Worm (Caenorhabditis elegans) whole organism, late embryonic: ENCODE results near the gene vha-7.

Experiments used
- C08G9.2 ChIP-seq: sonication (generic microtip); optimal IDR thresholded peaks from 2 replicates; lab custom pipeline; 2016; ENCODE audit warnings: mild to moderate bottlenecking, missing genetic modification characterization, moderate library complexity, missing compliant biosample characterization
- F13H6.1 ChIP-seq: sonication (generic microtip); optimal IDR thresholded peaks from 2 replicates; lab custom pipeline; 2016; ENCODE audit warnings: missing genetic modification characterization, missing compliant biosample characterization
- Y22D7AL.16 ChIP-seq: sonication (generic microtip); optimal IDR thresholded peaks from 2 replicates; lab custom pipeline; 2016; ENCODE audit warnings: missing genetic modification characterization, missing compliant biosample characterization
- ahr-1 ChIP-seq: sonication (generic microtip); optimal IDR thresholded peaks from 2 replicates; lab custom pipeline; 2016; ENCODE audit warnings: missing genetic modification characterization, missing compliant biosample characterization
- ceh-19 ChIP-seq: fragments of 200-800 bp; sonication (Bioruptor generic); optimal IDR thresholded peaks from 2 replicates; lab custom pipeline; 2018; ENCODE audit warnings: mild to moderate bottlenecking, missing genetic modification characterization, missing compliant biosample characterization
- ceh-2 ChIP-seq: sonication (generic microtip); optimal IDR thresholded peaks from 2 replicates; lab custom pipeline; 2016; ENCODE audit warnings: missing genotype, missing genetic modification characterization, missing compliant biosample characterization
- ceh-24 ChIP-seq: sonication (generic microtip); optimal IDR thresholded peaks from 2 replicates; lab custom pipeline; 2016; ENCODE audit warnings: mild to moderate bottlenecking, missing genetic modification characterization, missing compliant biosample characterization
- ceh-34 ChIP-seq: sonication (generic microtip); optimal IDR thresholded peaks from 2 replicates; lab custom pipeline; 2016; ENCODE audit warnings: mild to moderate bottlenecking, missing genetic modification characterization, missing compliant biosample characterization
- ceh-45 ChIP-seq: fragments of 200-800 bp; sonication (Bioruptor generic); IDR thresholded peaks from 2 replicates; pipeline ENCODE4 v1.3.6; 2022; ENCODE audit warnings: missing genetic modification reagents, missing genetic modification characterization, missing compliant biosample characterization
- ceh-48 ChIP-seq: sonication (generic microtip); optimal IDR thresholded peaks from 2 replicates; lab custom pipeline; 2016; ENCODE audit warnings: missing genetic modification characterization, inconsistent platforms, missing compliant biosample characterization
- ceh-9 ChIP-seq: sonication (generic microtip); optimal IDR thresholded peaks from 2 replicates; lab custom pipeline; 2016; ENCODE audit warnings: mild to moderate bottlenecking, missing genetic modification characterization, inconsistent platforms, missing compliant biosample characterization
- dmd-4 ChIP-seq: sonication (generic microtip); optimal IDR thresholded peaks from 2 replicates; lab custom pipeline; 2016; ENCODE audit warnings: borderline replicate concordance, missing genetic modification characterization, missing compliant biosample characterization
- elt-2 ChIP-seq: sonication (generic microtip); optimal IDR thresholded peaks from 2 replicates; lab custom pipeline; 2016; ENCODE audit warnings: missing genetic modification reagents, missing genetic modification characterization, missing compliant biosample characterization
- elt-4 ChIP-seq: sonication (generic microtip); optimal IDR thresholded peaks from 2 replicates; lab custom pipeline; 2016; ENCODE audit warnings: missing genetic modification characterization, missing compliant biosample characterization
- eyg-1 ChIP-seq: sonication (generic microtip); optimal IDR thresholded peaks from 2 replicates; lab custom pipeline; 2016; ENCODE audit warnings: missing genotype, missing genetic modification characterization, missing compliant biosample characterization
- fkh-10 ChIP-seq: fragments of 150-350 bp; optimal IDR thresholded peaks from 2 replicates; lab custom pipeline; 2014; ENCODE audit warnings: missing biosample characterization, missing genetic modification reagents, missing genetic modification characterization
- fkh-6 ChIP-seq: sonication (generic microtip); optimal IDR thresholded peaks from 2 replicates; lab custom pipeline; 2016; ENCODE audit warnings: missing genetic modification characterization, missing compliant biosample characterization
- hlh-15 ChIP-seq: sonication (generic microtip); optimal IDR thresholded peaks from 2 replicates; lab custom pipeline; 2016; ENCODE audit warnings: missing genetic modification characterization, missing compliant biosample characterization
- lim-6 ChIP-seq: sonication (generic microtip); optimal IDR thresholded peaks from 2 replicates; lab custom pipeline; 2016; ENCODE audit warnings: missing genetic modification characterization, missing compliant biosample characterization
- madf-2 ChIP-seq: sonication (generic microtip); optimal IDR thresholded peaks from 2 replicates; lab custom pipeline; 2017; ENCODE audit warnings: missing genetic modification characterization, missing compliant biosample characterization
- mec-3 ChIP-seq: sonication (generic microtip); optimal IDR thresholded peaks from 2 replicates; lab custom pipeline; 2016; ENCODE audit warnings: borderline replicate concordance, missing genetic modification characterization, missing compliant biosample characterization
- nhr-11 ChIP-seq: fragments of 150-350 bp; optimal IDR thresholded peaks from 2 replicates; lab custom pipeline; 2014; ENCODE audit warnings: missing biosample characterization, missing genetic modification characterization
- npax-4 ChIP-seq: sonication (generic microtip); optimal IDR thresholded peaks from 2 replicates; lab custom pipeline; 2016; ENCODE audit warnings: missing genetic modification characterization, missing compliant biosample characterization
- odd-2 ChIP-seq: sonication (generic microtip); optimal IDR thresholded peaks from 2 replicates; lab custom pipeline; 2017; ENCODE audit warnings: antibody characterized with exemption, mild to moderate bottlenecking, missing genetic modification characterization, missing compliant biosample characterization
- pat-9 ChIP-seq: fragments of 200-800 bp; sonication (Bioruptor generic); optimal IDR thresholded peaks from 2 replicates; lab custom pipeline; 2018; ENCODE audit warnings: mild to moderate bottlenecking, missing genetic modification characterization, moderate library complexity, missing compliant biosample characterization
- pax-1 ChIP-seq: fragments of 150-350 bp; optimal IDR thresholded peaks from 2 replicates; lab custom pipeline; 2014; ENCODE audit warnings: missing biosample characterization, missing genetic modification characterization
- pha-2 ChIP-seq: sonication (generic microtip); optimal IDR thresholded peaks from 2 replicates; lab custom pipeline; 2017; ENCODE audit warnings: mild to moderate bottlenecking, missing genetic modification characterization, missing compliant biosample characterization
- pha-4 ChIP-seq: fragments of 150-350 bp; optimal IDR thresholded peaks from 2 replicates; lab custom pipeline; 2018; ENCODE audit warnings: missing biosample characterization, missing genetic modification reagents, missing genetic modification characterization
- sox-2 ChIP-seq: fragments of 200-800 bp; sonication (Bioruptor generic); IDR thresholded peaks from 2 replicates; pipeline ENCODE4 v1.3.6; 2022; ENCODE audit warnings: missing genetic modification reagents, missing genetic modification characterization, missing compliant biosample characterization
- syd-9 ChIP-seq: sonication (generic microtip); optimal IDR thresholded peaks from 2 replicates; lab custom pipeline; 2016; ENCODE audit warnings: mild to moderate bottlenecking, missing genetic modification characterization, moderate library complexity, missing compliant biosample characterization
- tbx-2 ChIP-seq: sonication (generic microtip); optimal IDR thresholded peaks from 2 replicates; lab custom pipeline; 2016; ENCODE audit warnings: missing genetic modification characterization, missing compliant biosample characterization
- tbx-7 ChIP-seq: sonication (generic microtip); optimal IDR thresholded peaks from 2 replicates; lab custom pipeline; 2016; ENCODE audit warnings: missing genotype, missing genetic modification characterization, missing compliant biosample characterization
- ttx-3 ChIP-seq: sonication (generic microtip); optimal IDR thresholded peaks from 2 replicates; lab custom pipeline; 2016; ENCODE audit warnings: missing genetic modification reagents, missing genetic modification characterization, missing compliant biosample characterization
- unc-42 ChIP-seq: sonication (generic microtip); optimal IDR thresholded peaks from 2 replicates; lab custom pipeline; 2016; ENCODE audit warnings: missing genotype, missing genetic modification characterization, missing compliant biosample characterization
- unc-86 ChIP-seq: sonication (generic microtip); optimal IDR thresholded peaks from 2 replicates; lab custom pipeline; 2016; ENCODE audit warnings: missing genetic modification characterization, missing compliant biosample characterization

vha-7 gene

DNA sequence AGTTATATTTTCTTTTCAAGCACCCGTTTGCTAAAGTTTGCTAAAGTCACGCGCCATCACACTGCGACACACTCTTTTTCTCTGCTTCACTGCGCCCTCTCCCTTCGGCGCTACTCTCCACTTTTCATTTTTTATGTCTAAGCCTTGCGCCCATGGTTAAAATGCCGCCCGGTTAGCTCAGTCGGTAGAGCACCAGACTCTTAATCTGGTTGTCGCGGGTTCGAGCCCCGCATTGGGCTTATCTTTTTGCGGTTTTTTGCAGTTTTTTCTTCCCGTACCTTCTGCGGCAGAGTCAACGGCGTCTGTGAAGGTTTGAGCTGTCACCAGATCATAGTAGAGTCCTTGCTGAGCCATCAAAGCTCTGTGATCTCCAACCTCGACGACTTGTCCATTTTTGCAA, 45.7 kb upstream of the vha-7 start (continued):
- TF ChIP-seq nhr-11 (tag; lab: Kevin White, UChicago) (no peak), F13H6.1 (tag; lab: Kevin White, UChicago) (peak; percentile 83), npax-4 (tag; lab: Kevin White, UChicago) (peak; percentile 54), tbx-7 (tag; lab: Kevin White, UChicago) (peak; percentile 17), unc-86 (peak; percentile 0), ttx-3 (tag; lab: Kevin White, UChicago) (no peak), ceh-9 (tag; lab: Kevin White, UChicago) (peak; percentile 59), pha-2 (tag; lab: Kevin White, UChicago) (peak; percentile 47), eyg-1 (no peak), mec-3 (tag; lab: Kevin White, UChicago) (peak; percentile 50), fkh-6 (peak; percentile 68), fkh-10 (GFP tag; lab: Kevin White, UChicago) (no peak), ceh-19 (GFP tag; lab: Kevin White, UChicago) (peak; percentile 77), C08G9.2 (peak; percentile 70), elt-4 (tag; lab: Kevin White, UChicago) (no peak), dmd-4 (tag; lab: Kevin White, UChicago) (peak; percentile 31), ceh-48 (tag; lab: Kevin White, UChicago) (peak; percentile 34), odd-2 (tag; lab: Kevin White, UChicago) (no peak), Y22D7AL.16 (tag; lab: Kevin White, UChicago) (peak; percentile 66), lim-6 (no peak)

DNA sequence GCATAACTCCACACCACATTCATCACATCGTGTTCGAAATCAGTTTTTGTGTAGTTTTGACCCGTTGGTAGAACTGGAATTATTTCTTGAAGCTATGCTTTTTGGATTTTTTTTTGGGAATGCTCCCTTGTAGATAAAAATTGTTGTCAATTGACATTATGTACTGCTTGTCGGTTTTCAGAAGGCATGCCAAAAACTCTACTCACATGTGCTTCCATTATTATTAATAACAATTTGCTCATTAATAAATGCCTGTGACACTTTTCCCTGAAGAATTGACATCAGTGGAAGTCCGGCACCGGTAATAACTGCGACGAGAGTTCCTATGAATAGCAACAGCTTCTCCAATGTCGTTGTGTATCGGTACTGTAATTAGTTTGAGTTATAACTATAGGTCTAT, 43.3 kb upstream of the vha-7 start:
- no peak for TF ChIP-seq ttx-3 (tag; lab: Kevin White, UChicago)

DNA sequence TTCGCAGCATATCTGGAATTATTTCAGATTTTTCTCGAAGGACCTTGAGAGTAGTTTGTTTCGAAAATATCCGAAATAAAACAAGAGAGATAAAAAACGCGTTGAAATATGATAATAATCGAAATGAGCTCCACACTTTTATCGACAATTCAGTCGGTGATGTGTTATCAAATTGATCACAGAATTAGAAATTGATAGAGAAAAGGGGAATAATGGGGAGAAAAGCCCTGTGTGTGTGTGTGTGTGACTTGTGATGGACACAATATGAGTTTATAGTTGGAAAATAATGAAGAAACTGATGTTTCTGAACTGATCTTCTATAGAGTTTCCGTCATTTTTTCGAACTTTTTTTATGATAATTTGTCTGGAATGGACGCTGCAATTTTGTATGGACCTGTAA, 41.1 kb upstream of the vha-7 start, which contains the start of gene pgp-1:
Gene pgp-1 (minus strand): TSS at position 12 of the 400 bp plus-strand sequence.
- no peak for TF ChIP-seq eyg-1
- TF ChIP-seq elt-2 (tag; lab: Kevin White, UChicago): peak; percentile 60

DNA sequence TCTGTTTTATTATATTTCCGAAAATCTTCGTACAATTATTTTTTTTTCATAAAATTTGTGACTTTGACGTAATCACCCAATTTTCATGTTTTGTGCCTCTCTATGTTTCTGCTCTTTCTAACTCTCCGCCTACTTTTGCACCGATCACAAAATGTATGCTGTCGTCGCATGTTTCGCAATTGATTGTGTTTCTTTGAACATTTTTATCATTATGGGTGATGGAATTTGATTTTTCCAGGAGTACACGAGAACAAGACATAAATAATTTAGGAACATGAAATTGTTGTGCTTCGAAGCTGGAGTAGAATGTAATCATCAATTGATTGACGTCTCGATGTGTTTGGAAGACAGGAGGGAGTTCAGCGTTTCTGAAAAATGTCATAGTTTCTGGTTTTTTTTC, 39.3 kb upstream of the vha-7 start:
- no peak for TF ChIP-seq lim-6
- no peak for TF ChIP-seq ceh-45
- TF ChIP-seq madf-2 (tag; lab: Kevin White, UChicago): no peak
- TF ChIP-seq hlh-15 (tag; lab: Kevin White, UChicago): no peak
- TF ChIP-seq sox-2 (GFP tag; lab: Robert Waterston, UW): no peak
- no peak for TF ChIP-seq pha-4 (tag; lab: Kevin White, UChicago)
- TF ChIP-seq ceh-19 (GFP tag; lab: Kevin White, UChicago): no peak
- TF ChIP-seq pat-9 (tag; lab: Kevin White, UChicago): no peak
- TF ChIP-seq pha-2 (tag; lab: Kevin White, UChicago): no peak
- no peak for TF ChIP-seq syd-9 (tag; lab: Kevin White, UChicago)
- TF ChIP-seq Y22D7AL.16 (tag; lab: Kevin White, UChicago): no peak
- no peak for TF ChIP-seq ahr-1 (tag; lab: Kevin White, UChicago)
- no peak for TF ChIP-seq pax-1 (tag; lab: Kevin White, UChicago)
- no peak for TF ChIP-seq tbx-2 (tag; lab: Kevin White, UChicago)

DNA sequence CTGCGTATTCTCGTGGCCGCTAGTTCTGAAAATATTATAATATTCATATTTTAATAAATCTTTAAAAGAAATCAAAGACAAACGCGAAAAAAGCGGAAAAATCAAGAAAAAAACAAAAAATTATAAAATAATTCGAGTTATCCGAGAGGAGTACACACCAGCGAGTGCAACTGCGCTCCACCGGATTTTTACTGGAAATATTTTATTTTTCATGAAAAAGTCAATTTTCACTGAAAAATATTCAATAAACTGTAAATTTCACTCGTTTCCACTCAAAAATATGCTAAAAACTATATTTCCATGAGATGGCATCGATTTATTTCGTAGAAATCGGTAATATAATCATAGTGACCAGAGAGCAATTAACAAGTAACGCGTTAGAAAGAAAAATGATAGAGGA, 34.9 kb upstream of the vha-7 start, which contains the start of gene Y55D9A.2:
Gene Y55D9A.2 (minus strand): TSS at position 31 of the 400 bp plus-strand sequence.
- TF ChIP-seq pat-9 (tag; lab: Kevin White, UChicago) (no peak), ceh-34 (tag; lab: Kevin White, UChicago) (no peak), elt-4 (tag; lab: Kevin White, UChicago) (no peak), ceh-2 (tag; lab: Kevin White, UChicago) (no peak), unc-42 (tag; lab: Kevin White, UChicago) (no peak), ceh-24 (tag; lab: Kevin White, UChicago) (no peak)
